Worm (Caenorhabditis elegans): ENCODE results near the gene Y55F3AM.13.

DNA sequence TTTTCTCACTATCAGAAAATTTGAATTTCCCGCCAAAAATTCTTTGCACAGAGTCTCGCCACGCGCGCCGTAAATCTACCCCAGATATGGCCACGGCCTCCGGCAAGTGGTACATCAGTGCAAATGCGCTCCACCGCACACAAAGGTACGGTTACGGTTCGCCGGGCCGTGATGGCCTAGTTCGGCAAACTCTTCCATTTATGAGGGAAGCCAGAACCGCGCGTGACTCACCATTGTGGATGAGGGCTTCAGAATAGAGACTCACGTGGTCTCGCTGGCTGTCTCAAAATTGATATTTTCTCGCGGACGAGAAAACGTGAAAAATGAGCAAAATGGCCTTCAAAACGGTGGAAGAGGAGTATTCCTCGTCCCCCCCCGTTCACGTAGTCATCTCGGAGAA is 36.3 kb downstream of the Y55F3AM.13 start:
- TF ChIP-seq ztf-4 (tag; optimal IDR thresholded peaks at IDR 0.05) = no peak
- no peak for TF ChIP-seq nhr-28 (tag; optimal IDR thresholded peaks at IDR 0.05)
- no peak for TF ChIP-seq ama-1 (optimal IDR thresholded peaks at IDR 0.05)
- TF ChIP-seq unc-39 (tag; optimal IDR thresholded peaks at IDR 0.05) = no peak
- TF ChIP-seq elt-2 (tag; optimal IDR thresholded peaks at IDR 0.05) = no peak
- TF ChIP-seq aly-2 (tag; optimal IDR thresholded peaks at IDR 0.05) = no peak
- TF ChIP-seq snpc-4 (tag; optimal IDR thresholded peaks at IDR 0.05) = no peak
- TF ChIP-seq nhr-11 (tag; optimal IDR thresholded peaks at IDR 0.05) = no peak

Measured in whole organism, L3 larva.